Worm (Caenorhabditis elegans): ENCODE measurements around the gene acs-20.

The acs-20 gene

DNA sequence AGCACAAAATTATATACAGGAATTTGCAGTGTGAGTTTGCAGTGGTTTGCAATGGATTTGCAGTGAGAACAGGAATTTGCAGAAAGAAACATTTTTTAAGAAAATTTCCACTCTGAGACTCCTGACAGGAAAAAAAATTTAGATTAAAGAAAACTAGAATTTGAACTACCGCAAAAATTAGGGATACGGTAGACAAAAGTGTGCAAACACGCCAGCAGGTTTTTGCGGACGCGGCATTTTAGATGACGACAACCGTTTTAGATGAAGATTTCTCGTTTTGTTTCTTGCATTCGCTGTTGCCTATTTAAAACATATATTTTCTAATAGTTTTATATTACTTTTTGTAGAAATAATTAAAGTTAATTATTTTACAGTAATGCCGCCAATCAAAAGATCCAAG is 26.6 kb downstream of the acs-20 start, which contains the start of gene wdr-46 (continued):
- TF ChIP-seq F49E8.2 (tag; optimal IDR thresholded peaks at IDR 0.05; ENCODE audit: insufficient read depth) (peak; percentile 49), him-1 (tag; optimal IDR thresholded peaks at IDR 0.05) (peak; percentile 60), dpl-1 (GFP tag; optimal IDR thresholded peaks at IDR 0.05) (peak; percentile 84), ceh-91 (GFP tag; IDR thresholded peaks at IDR 0.05) (no peak), tbx-9 (tag; optimal IDR thresholded peaks at IDR 0.05; ENCODE audit: borderline replicate concordance) (no peak), B0035.1 (tag; optimal IDR thresholded peaks at IDR 0.05) (no peak), attf-5 (GFP tag; optimal IDR thresholded peaks at IDR 0.05) (peak; percentile 67), zim-3 (tag; optimal IDR thresholded peaks at IDR 0.05) (no peak), unc-62 (GFP tag; optimal IDR thresholded peaks at IDR 0.05) (no peak), nhr-120 (GFP tag; IDR thresholded peaks at IDR 0.05) (no peak), Y53G8AR.9 (GFP tag; conservative IDR thresholded peaks at IDR 0.05) (peak; percentile 46; the same call in 1 of the 2 replicates), madf-6 (GFP tag; IDR thresholded peaks at IDR 0.05) (peak; percentile 81), B0261.1 (tag; optimal IDR thresholded peaks at IDR 0.05) (no peak), F39B2.1 (GFP tag; IDR thresholded peaks at IDR 0.05) (no peak), Y79H2A.3 (GFP tag; conservative IDR thresholded peaks at IDR 0.05) (no peak), snpc-1.1 (tag; optimal IDR thresholded peaks at IDR 0.05; ENCODE audit: insufficient read depth) (no peak), tlf-1 (GFP tag; optimal IDR thresholded peaks at IDR 0.05) (no peak), madf-8 (GFP tag; conservative IDR thresholded peaks at IDR 0.05) (peak; percentile 30; the same call in 1 of the 2 replicates), attf-3 (GFP tag; conservative IDR thresholded peaks at IDR 0.05) (no peak), ama-1 (optimal IDR thresholded peaks at IDR 0.05) (no peak), ama-1 (GFP tag; optimal IDR thresholded peaks at IDR 0.05) (peak; percentile 42 to 64), lsy-27 (tag; optimal IDR thresholded peaks at IDR 0.05; ENCODE audit: borderline replicate concordance, insufficient read depth) (no peak), egl-44 (GFP tag; IDR thresholded peaks at IDR 0.05) (no peak), ztf-18 (tag; optimal IDR thresholded peaks at IDR 0.05) (no peak), ceh-40 (GFP tag; IDR thresholded peaks at IDR 0.05) (no peak), D2030.7 (GFP tag; IDR thresholded peaks at IDR 0.05) (0 out of 2 replicates have a peak, but pooled peaks have one; percentile 26), mxl-1 (tag; optimal IDR thresholded peaks at IDR 0.05) (no peak), let-526 (GFP tag; IDR thresholded peaks at IDR 0.05) (no peak), sptf-2 (GFP tag; optimal IDR thresholded peaks at IDR 0.05) (no peak), ccch-3 (GFP tag; optimal IDR thresholded peaks at IDR 0.05) (no peak), zfh-2 (GFP tag; conservative IDR thresholded peaks at IDR 0.05) (no peak), F33H1.4 (GFP tag; IDR thresholded peaks at IDR 0.05) (peak; percentile 61), mel-28 (tag; optimal IDR thresholded peaks at IDR 0.05; ENCODE audit: borderline replicate concordance) (no peak), F57A8.1 (GFP tag; optimal IDR thresholded peaks at IDR 0.05) (no peak), attf-6 (GFP tag; IDR thresholded peaks at IDR 0.05) (peak; percentile 61; the same call in 1 of the 2 replicates), ztf-26 (tag; optimal IDR thresholded peaks at IDR 0.05) (peak; percentile 17), F22D6.2 (tag; optimal IDR thresholded peaks at IDR 0.05) (no peak), gei-17 (GFP tag; optimal IDR thresholded peaks at IDR 0.05) (peak; percentile 20), rcor-1 (GFP tag; IDR thresholded peaks at IDR 0.05) (no peak), snpc-1.3 (tag; optimal IDR thresholded peaks at IDR 0.05; ENCODE audit: insufficient read depth) (no peak), Y56A3A.18 (GFP tag; IDR thresholded peaks at IDR 0.05) (peak; percentile 54; the same call in 1 of the 2 replicates), ztf-25 (GFP tag; IDR thresholded peaks at IDR 0.05) (no peak), fkh-3 (tag; optimal IDR thresholded peaks at IDR 0.05) (no peak), F55B11.4 (tag; optimal IDR thresholded peaks at IDR 0.05; ENCODE audit: borderline replicate concordance, insufficient read depth) (no peak), lin-26 (GFP tag; IDR thresholded peaks at IDR 0.05) (no peak), ekl-4 (GFP tag; IDR thresholded peaks at IDR 0.05) (peak; percentile 75), hmg-20 (GFP tag; IDR thresholded peaks at IDR 0.05) (no peak), lin-54 (GFP tag; optimal IDR thresholded peaks at IDR 0.05) (peak; percentile 97)
